Worm (Caenorhabditis elegans) whole organism, L3 larva: Measurements from ENCODE around the gene ugt-14.

Experiments
- nhr-25 ChIP-seq: sonication (generic microtip); optimal IDR thresholded peaks from 2 replicates; lab custom pipeline; 2017; ENCODE audit warnings: missing biosample characterization, missing genetic modification characterization
- pha-4 ChIP-seq: fragments of 150-350 bp; optimal IDR thresholded peaks from 2 replicates; lab custom pipeline; 2014; ENCODE audit warnings: missing biosample characterization, missing genetic modification reagents, missing genetic modification characterization

- TF ChIP-seq nhr-25 (tag; lab: Kevin White, UChicago) (no peak), pha-4 (tag; lab: Kevin White, UChicago) (no peak)
Measured at ce11 chrV:4857561-4857960, 48.5 kb upstream of the ugt-14 start.
